Fruit fly (Drosophila melanogaster) whole organism, embryonic: ENCODE data around the gene Fbw5.
A peak's percentile ranks its signal among the peaks of the same experiment; 100 is the strongest.

Experiments used
- ATbp ChIP-seq: fragments of 200-800 bp; sonication (Bioruptor generic); optimal IDR thresholded peaks from 2 replicates; lab custom pipeline; 2017; ENCODE audit warnings: missing biosample characterization, mild to moderate bottlenecking, missing genetic modification characterization, missing genetic modification reagents
- B-H2 ChIP-seq: fragments of 200-800 bp; sonication (Bioruptor generic); optimal IDR thresholded peaks from 2 replicates; lab custom pipeline; 2018; ENCODE audit warnings: missing biosample characterization, mild to moderate bottlenecking, missing genetic modification characterization
- BtbVII ChIP-seq: fragments of 200-800 bp; sonication (Bioruptor generic); optimal IDR thresholded peaks from 3 replicates; lab custom pipeline; 2017; ENCODE audit warnings: missing biosample characterization, mild to moderate bottlenecking, missing genetic modification characterization
- C15 ChIP-seq: fragments of 200-800 bp; sonication (Bioruptor generic); IDR thresholded peaks from 3 replicates; pipeline ENCODE4 v1.3.6; 2022; ENCODE audit warnings: missing biosample characterization, missing genetic modification characterization
- CG10274 ChIP-seq: fragments of 200-800 bp; sonication (Bioruptor generic); optimal IDR thresholded peaks from 3 replicates; lab custom pipeline; 2017; ENCODE audit warnings: missing biosample characterization, mild to moderate bottlenecking, missing genetic modification characterization
- CG10959 ChIP-seq: fragments of 200-800 bp; sonication (Bioruptor generic); IDR thresholded peaks from 2 replicates; pipeline ENCODE4 v1.3.6; 2022; ENCODE audit warnings: missing biosample characterization, missing genetic modification characterization
- CG11093 ChIP-seq: fragments of 200-800 bp; sonication (Bioruptor generic); IDR thresholded peaks from 3 replicates; pipeline ENCODE4 v1.3.6; 2022; ENCODE audit warnings: missing biosample characterization, missing genetic modification characterization
- CG11560 ChIP-seq: fragments of 200-800 bp; sonication (Bioruptor generic); IDR thresholded peaks from 3 replicates; pipeline ENCODE4 v1.3.6; 2022; ENCODE audit warnings: missing biosample characterization, missing genetic modification characterization
- CG12236 ChIP-seq: fragments of 200-800 bp; sonication (Bioruptor generic); optimal IDR thresholded peaks from 2 replicates; lab custom pipeline; 2016; ENCODE audit warnings: missing biosample characterization, missing genetic modification characterization
- CG14441 ChIP-seq: fragments of 200-800 bp; sonication (Bioruptor generic); IDR thresholded peaks from 2 replicates; pipeline ENCODE4 v1.3.6; 2022; ENCODE audit warnings: missing biosample characterization, missing genetic modification characterization
- CG18011 ChIP-seq: fragments of 200-800 bp; sonication (Bioruptor generic); optimal IDR thresholded peaks from 2 replicates; lab custom pipeline; 2017; ENCODE audit warnings: missing biosample characterization, missing genetic modification characterization, mild to moderate bottlenecking, moderate library complexity, missing genotype
- CG30431 ChIP-seq: fragments of 200-800 bp; sonication (Bioruptor generic); optimal IDR thresholded peaks from 2 replicates; lab custom pipeline; 2017; ENCODE audit warnings: missing biosample characterization, missing genetic modification characterization
- CG4282 ChIP-seq: fragments of 200-800 bp; sonication (Bioruptor generic); optimal IDR thresholded peaks from 2 replicates; lab custom pipeline; 2016; ENCODE audit warnings: missing biosample characterization, missing genetic modification characterization
- CG4424 ChIP-seq: fragments of 200-800 bp; sonication (Bioruptor generic); optimal IDR thresholded peaks from 3 replicates; lab custom pipeline; 2016; ENCODE audit warnings: missing biosample characterization, missing genetic modification characterization
- CG5245 ChIP-seq: fragments of 200-800 bp; sonication (Bioruptor generic); optimal IDR thresholded peaks from 3 replicates; lab custom pipeline; 2016; ENCODE audit warnings: missing biosample characterization, missing genetic modification characterization
- CG6175 ChIP-seq: fragments of 200-800 bp; sonication (Bioruptor generic); IDR thresholded peaks from 3 replicates; pipeline ENCODE4 v1.3.6; 2022; ENCODE audit warnings: missing biosample characterization, missing genetic modification characterization
- CG6654 ChIP-seq: fragments of 200-800 bp; sonication (Bioruptor generic); optimal IDR thresholded peaks from 2 replicates; lab custom pipeline; 2017; ENCODE audit warnings: missing biosample characterization, mild to moderate bottlenecking, missing genetic modification characterization
- CG8089 ChIP-seq: fragments of 200-800 bp; sonication (Bioruptor generic); optimal IDR thresholded peaks from 3 replicates; lab custom pipeline; 2016; ENCODE audit warnings: missing biosample characterization, missing genetic modification characterization
- CG8290 ChIP-seq, 3 experiments: fragments of 200-800 bp; sonication (Bioruptor generic); optimal IDR thresholded peaks; 2 replicates each; lab custom pipeline; 2016 to 2019; ENCODE audit warnings: missing biosample characterization in 3 of 3, missing genetic modification characterization in 3 of 3, mild to moderate bottlenecking in 2 of 3, moderate library complexity in 1 of 3
- D ChIP-seq, 2 experiments: fragments of 200-800 bp in 1 of 2; fragments of >200 bp in 1 of 2; sonication (Bioruptor generic) in 1 of 2; optimal IDR thresholded peaks; 2 replicates in 1 of 2; 3 replicates in 1 of 2; lab custom pipeline; 2017; ENCODE audit warnings: mild to moderate bottlenecking in 1 of 2, missing biosample characterization in 1 of 2, missing genetic modification characterization in 1 of 2, missing genetic modification reagents in 1 of 2
- Ets65A ChIP-seq: fragments of 200-800 bp; sonication (Bioruptor generic); peaks from one replicate; lab custom pipeline; 2016; ENCODE audit warnings: missing biosample characterization, missing genetic modification characterization
- HLH4C ChIP-seq: fragments of 200-800 bp; sonication (Bioruptor generic); IDR thresholded peaks from 3 replicates; pipeline ENCODE4 v1.3.6; 2022; ENCODE audit warnings: missing biosample characterization, missing genetic modification characterization; ENCODE audit not compliant: partially characterized antibody
- Hand ChIP-seq: fragments of 200-800 bp; sonication (Bioruptor generic); optimal IDR thresholded peaks from 2 replicates; lab custom pipeline; 2017; ENCODE audit warnings: mild to moderate bottlenecking, missing biosample characterization, missing genetic modification reagents, missing genetic modification characterization
- HmgZ ChIP-seq: fragments of 200-800 bp; sonication (Bioruptor generic); optimal IDR thresholded peaks from 2 replicates; lab custom pipeline; 2018; ENCODE audit warnings: missing biosample characterization, mild to moderate bottlenecking, missing genetic modification characterization
- MESR4 ChIP-seq: fragments of 200-800 bp; sonication (Bioruptor generic); optimal IDR thresholded peaks from 2 replicates; lab custom pipeline; 2018; ENCODE audit warnings: missing biosample characterization, mild to moderate bottlenecking, missing genetic modification characterization, moderate library complexity
- NC2β ChIP-seq: fragments of 200-800 bp; sonication (Bioruptor generic); optimal IDR thresholded peaks from 2 replicates; lab custom pipeline; 2016; ENCODE audit warnings: missing biosample characterization, missing genetic modification characterization
- NFAT ChIP-seq: fragments of 200-800 bp; sonication (Bioruptor generic); IDR thresholded peaks from 2 replicates; pipeline ENCODE4 v1.3.6; 2022; ENCODE audit warnings: missing biosample characterization, missing genetic modification characterization
- Oli ChIP-seq: fragments of 200-800 bp; sonication (Bioruptor generic); optimal IDR thresholded peaks from 2 replicates; lab custom pipeline; 2018; ENCODE audit warnings: missing biosample characterization, mild to moderate bottlenecking, missing genetic modification characterization, moderate library complexity
- ac ChIP-seq: fragments of 200-800 bp; sonication (Bioruptor generic); optimal IDR thresholded peaks from 3 replicates; lab custom pipeline; 2017; ENCODE audit warnings: missing biosample characterization, mild to moderate bottlenecking, missing genetic modification characterization
- ara ChIP-seq: fragments of 200-800 bp; sonication (Bioruptor generic); IDR thresholded peaks from 2 replicates; pipeline ENCODE4 v1.3.6; 2022; ENCODE audit warnings: missing biosample characterization, missing genetic modification characterization
- ash1 ChIP-seq: fragments of 200-800 bp; sonication (Bioruptor generic); optimal IDR thresholded peaks from 2 replicates; lab custom pipeline; 2018; ENCODE audit warnings: missing biosample characterization, mild to moderate bottlenecking, missing genetic modification characterization
- btn ChIP-seq: fragments of 200-800 bp; sonication (Bioruptor generic); optimal IDR thresholded peaks from 2 replicates; lab custom pipeline; 2016; ENCODE audit warnings: missing biosample characterization, missing genetic modification characterization
- cg ChIP-seq: fragments of 200-800 bp; sonication (Bioruptor generic); optimal IDR thresholded peaks from 3 replicates; lab custom pipeline; 2019; ENCODE audit warnings: missing biosample characterization, mild to moderate bottlenecking, missing genetic modification characterization, moderate library complexity
- ci ChIP-seq: fragments of 200-800 bp; sonication (Bioruptor generic); IDR thresholded peaks from 3 replicates; pipeline ENCODE4 v1.3.6; 2022; ENCODE audit warnings: missing biosample characterization, missing genetic modification characterization
- crol ChIP-seq: fragments of 200-800 bp; sonication (Bioruptor generic); IDR thresholded peaks from 2 replicates; pipeline ENCODE4 v1.3.6; 2022; ENCODE audit warnings: missing biosample characterization, missing genetic modification characterization
- dati ChIP-seq: fragments of 200-800 bp; sonication (Bioruptor generic); IDR thresholded peaks from 2 replicates; pipeline ENCODE4 v1.3.6; 2022; ENCODE audit warnings: missing biosample characterization, missing genetic modification characterization
- dm ChIP-seq: fragments of 200-800 bp; sonication (Bioruptor generic); optimal IDR thresholded peaks from 3 replicates; lab custom pipeline; 2016; ENCODE audit warnings: missing biosample characterization, missing genetic modification characterization
- exex ChIP-seq: fragments of 200-800 bp; sonication (Bioruptor generic); optimal IDR thresholded peaks from 4 replicates; lab custom pipeline; 2018; ENCODE audit warnings: missing biosample characterization, mild to moderate bottlenecking, missing genetic modification characterization, moderate library complexity
- gcm2 ChIP-seq: fragments of 200-800 bp; sonication (Bioruptor generic); optimal IDR thresholded peaks from 2 replicates; lab custom pipeline; 2016; ENCODE audit warnings: missing biosample characterization, missing genetic modification characterization
- hb ChIP-seq: fragments of 200-800 bp; sonication (Bioruptor generic); IDR thresholded peaks from 3 replicates; pipeline ENCODE4 v1.3.6; 2022; ENCODE audit warnings: missing biosample characterization, missing genetic modification characterization; ENCODE audit not compliant: partially characterized antibody
- nerfin-2 ChIP-seq: fragments of 200-800 bp; sonication (Bioruptor generic); IDR thresholded peaks from 2 replicates; pipeline ENCODE4 v1.3.6; 2022; ENCODE audit warnings: missing biosample characterization, missing genetic modification characterization; ENCODE audit not compliant: partially characterized antibody
- pita ChIP-seq: fragments of 200-800 bp; sonication (Bioruptor generic); optimal IDR thresholded peaks from 2 replicates; lab custom pipeline; 2017; ENCODE audit warnings: missing biosample characterization, mild to moderate bottlenecking, missing genetic modification characterization
- pnt ChIP-seq: fragments of 200-800 bp; sonication (Bioruptor generic); optimal IDR thresholded peaks from 3 replicates; lab custom pipeline; 2016; ENCODE audit warnings: missing biosample characterization, missing genetic modification characterization
- sima ChIP-seq: fragments of 200-800 bp; sonication (Bioruptor generic); optimal IDR thresholded peaks from 2 replicates; lab custom pipeline; 2016; ENCODE audit warnings: missing biosample characterization, missing genetic modification characterization
- so ChIP-seq: fragments of 200-800 bp; sonication (Bioruptor generic); IDR thresholded peaks from 3 replicates; pipeline ENCODE4 v1.3.6; 2022; ENCODE audit warnings: missing biosample characterization, missing genetic modification characterization
- sr ChIP-seq: fragments of 200-800 bp; sonication (Bioruptor generic); IDR thresholded peaks from 3 replicates; pipeline ENCODE4 v1.3.6; 2022; ENCODE audit warnings: missing biosample characterization, missing genetic modification characterization
- trem ChIP-seq: fragments of 200-800 bp; optimal IDR thresholded peaks from 3 replicates; lab custom pipeline; 2019; ENCODE audit warnings: missing biosample characterization, mild to moderate bottlenecking, missing genetic modification characterization, moderate library complexity
- unc-4 ChIP-seq: fragments of 200-800 bp; sonication (Bioruptor generic); IDR thresholded peaks from 2 replicates; pipeline ENCODE4 v1.3.6; 2022; ENCODE audit warnings: missing biosample characterization, missing genetic modification characterization; ENCODE audit not compliant: partially characterized antibody
- vfl ChIP-seq: fragments of 200-800 bp; sonication (Bioruptor generic); optimal IDR thresholded peaks from 2 replicates; lab custom pipeline; 2016; ENCODE audit warnings: missing biosample characterization, missing genetic modification characterization
- vvl ChIP-seq: fragments of 200-800 bp; sonication (Bioruptor generic); IDR thresholded peaks from 2 replicates; pipeline ENCODE4 v1.3.6; 2022; ENCODE audit warnings: missing biosample characterization, missing genetic modification characterization

The Fbw5 gene

DNA sequence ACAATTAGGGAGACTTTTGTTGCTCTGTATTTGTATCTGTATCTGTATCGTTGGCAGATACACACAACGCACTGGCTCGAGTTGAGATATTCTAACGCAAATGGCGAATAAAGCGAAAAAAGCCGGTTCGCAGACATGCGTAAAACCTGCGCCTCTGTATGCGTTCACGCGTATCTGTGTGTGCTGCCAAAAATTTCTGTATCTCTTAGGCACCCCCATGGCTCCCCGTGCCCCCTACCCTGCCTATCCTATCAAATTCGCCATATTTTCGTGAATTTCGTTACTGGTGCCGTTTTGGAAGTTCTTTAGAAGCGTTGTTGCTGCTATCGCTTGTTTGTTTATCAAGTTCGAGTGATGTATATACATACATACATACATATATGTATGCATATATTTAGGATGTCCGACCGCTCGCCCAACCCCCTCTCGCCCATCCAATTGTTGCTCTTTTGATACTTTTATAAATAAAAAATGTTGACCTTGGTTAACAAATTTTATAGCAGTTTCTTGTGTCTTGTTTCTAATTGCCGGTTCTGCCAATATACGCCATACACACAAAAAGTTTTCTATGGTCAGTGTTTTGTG is 20.1 kb upstream of the Fbw5 start (continued):
- TF ChIP-seq CG18011 (GFP tag; lab: Kevin White, UChicago) (no peak), dati (GFP tag; lab: Robert Waterston, UW) (no peak), exex (tag; lab: Kevin White, UChicago) (peak; percentile 42), Ets65A (GFP tag; lab: Kevin White, UChicago) (no peak), CG14441 (GFP tag; lab: Robert Waterston, UW) (no peak), CG4282 (no peak), pita (GFP tag; lab: Kevin White, UChicago) (no peak), ATbp (GFP tag; lab: Kevin White, UChicago) (no peak), CG8290 (GFP tag; optimal IDR thresholded peaks at IDR 0.05; lab: Kevin White, UChicago) (no peak), CG8290 (tag; optimal IDR thresholded peaks at IDR 0.05; lab: Kevin White, UChicago) (peak in 1 of 2 experiments; percentile 10), ci (GFP tag; lab: Robert Waterston, UW) (no peak), pnt (GFP tag; lab: Kevin White, UChicago) (no peak), sima (no peak), NFAT (GFP tag; lab: Robert Waterston, UW) (peak; percentile 48; the same call in 1 of the 2 replicates), HmgZ (no peak), unc-4 (GFP tag; lab: Robert Waterston, UW) (no peak), ara (GFP tag; lab: Robert Waterston, UW) (no peak), CG30431 (no peak), Oli (no peak), CG6654 (GFP tag; lab: Kevin White, UChicago) (no peak), gcm2 (no peak), CG12236 (GFP tag; lab: Kevin White, UChicago) (no peak), CG10959 (GFP tag; lab: Robert Waterston, UW) (no peak), D (optimal IDR thresholded peaks at IDR 0.05; lab: Kevin White, UChicago) (no peak), D (GFP tag; optimal IDR thresholded peaks at IDR 0.05; lab: Kevin White, UChicago) (no peak), MESR4 (GFP tag; lab: Kevin White, UChicago) (no peak), hb (GFP tag; lab: Robert Waterston, UW) (no peak), ac (GFP tag; lab: Kevin White, UChicago) (no peak), CG6175 (GFP tag; lab: Robert Waterston, UW) (0 out of 3 replicates have a peak, but pooled peaks have one; percentile 34), CG10274 (GFP tag; lab: Kevin White, UChicago) (no peak), ash1 (no peak), BtbVII (GFP tag; lab: Kevin White, UChicago) (no peak), crol (GFP tag; lab: Robert Waterston, UW) (peak; percentile 80), dm (no peak), Hand (GFP tag; lab: Kevin White, UChicago) (no peak), NC2β (GFP tag; lab: Kevin White, UChicago) (no peak), vfl (no peak), CG4424 (no peak), B-H2 (GFP tag; lab: Kevin White, UChicago) (peak; percentile 79), trem (tag; lab: Kevin White, UChicago) (no peak), vvl (GFP tag; lab: Robert Waterston, UW) (peak; percentile 36; the same call in 1 of the 2 replicates), CG11560 (tag; lab: Robert Waterston, UW) (no peak), sr (GFP tag; lab: Robert Waterston, UW) (no peak), nerfin-2 (GFP tag; lab: Robert Waterston, UW) (no peak), C15 (GFP tag; lab: Robert Waterston, UW) (no peak), cg (GFP tag; lab: Kevin White, UChicago) (peak; percentile 27), so (GFP tag; lab: Robert Waterston, UW) (0 out of 3 replicates have a peak, but pooled peaks have one; percentile 33), btn (GFP tag; lab: Kevin White, UChicago) (no peak), HLH4C (GFP tag; lab: Robert Waterston, UW) (no peak), CG11093 (GFP tag; lab: Robert Waterston, UW) (no peak), CG8089 (GFP tag; lab: Kevin White, UChicago) (no peak), CG5245 (GFP tag; lab: Kevin White, UChicago) (no peak)
